Worm (Caenorhabditis elegans) whole organism, L2 larva: Measurements from ENCODE around the gene sqt-1.

ENCODE experiments used
- alr-1 ChIP-seq: fragments of 150-350 bp; optimal IDR thresholded peaks from 2 replicates; lab custom pipeline; 2014; ENCODE audit warnings: missing biosample characterization, missing genetic modification characterization
- aly-2 ChIP-seq: fragments of 150-350 bp; optimal IDR thresholded peaks from 2 replicates; lab custom pipeline; 2014; ENCODE audit warnings: missing biosample characterization, missing genetic modification characterization
- ceh-82 ChIP-seq: fragments of 150-350 bp; optimal IDR thresholded peaks from 2 replicates; lab custom pipeline; 2014; ENCODE audit warnings: missing biosample characterization, missing genetic modification characterization
- egl-27 ChIP-seq: sonication (generic microtip); optimal IDR thresholded peaks from 3 replicates; lab custom pipeline; 2017; ENCODE audit warnings: missing biosample characterization, missing genetic modification reagents, missing genetic modification characterization
- lin-39 ChIP-seq: fragments of 150-350 bp; optimal IDR thresholded peaks from 2 replicates; lab custom pipeline; 2014; ENCODE audit warnings: missing biosample characterization, missing genetic modification reagents, missing genetic modification characterization
- nhr-11 ChIP-seq: fragments of 150-350 bp; optimal IDR thresholded peaks from 2 replicates; lab custom pipeline; 2014; ENCODE audit warnings: missing biosample characterization, missing genetic modification characterization
- nhr-77 ChIP-seq: fragments of 150-350 bp; optimal IDR thresholded peaks from 2 replicates; lab custom pipeline; 2014; ENCODE audit warnings: missing biosample characterization, missing genetic modification characterization
- unc-55 ChIP-seq: fragments of 150-350 bp; sonication (generic microtip); optimal IDR thresholded peaks from 3 replicates; lab custom pipeline; 2014; ENCODE audit warnings: missing biosample characterization, missing genetic modification reagents, missing genetic modification characterization
- unc-62 ChIP-seq: fragments of 150-350 bp; optimal IDR thresholded peaks from 2 replicates; lab custom pipeline; 2014; ENCODE audit warnings: missing biosample characterization, missing genetic modification reagents, missing genetic modification characterization
- zag-1 ChIP-seq: fragments of 150-350 bp; optimal IDR thresholded peaks from 2 replicates; lab custom pipeline; 2014; ENCODE audit warnings: missing biosample characterization, missing genetic modification characterization
- ztf-11 ChIP-seq: sonication (generic microtip); optimal IDR thresholded peaks from 2 replicates; lab custom pipeline; 2017; ENCODE audit warnings: missing biosample characterization, missing genetic modification characterization
- ztf-4 ChIP-seq: fragments of 150-350 bp; optimal IDR thresholded peaks from 2 replicates; lab custom pipeline; 2014; ENCODE audit warnings: missing biosample characterization, missing genetic modification characterization

ce11 chrII:11377700-11378099 is 40.1 kb upstream of the sqt-1 start:
- TF ChIP-seq ztf-4 (tag; lab: Kevin White, UChicago) (no peak), unc-62 (GFP tag; lab: Kevin White, UChicago) (no peak), aly-2 (tag; lab: Kevin White, UChicago) (no peak), egl-27 (no peak), ceh-82 (tag; lab: Kevin White, UChicago) (no peak), lin-39 (tag; lab: Kevin White, UChicago) (no peak), unc-55 (no peak), nhr-11 (tag; lab: Kevin White, UChicago) (no peak), nhr-77 (tag; lab: Kevin White, UChicago) (no peak), zag-1 (tag; lab: Kevin White, UChicago) (no peak), ztf-11 (tag; lab: Kevin White, UChicago) (no peak), alr-1 (no peak)
